Worm (Caenorhabditis elegans) whole organism, midembryonic: Measurements from ENCODE around the gene srh-104.

Experiments used
- T22C8.4 ChIP-seq: fragments of 200-800 bp; sonication (Bioruptor generic); IDR thresholded peaks from 2 replicates; pipeline ENCODE4 v1.3.6; 2022; ENCODE audit warnings: missing genetic modification characterization, missing compliant biosample characterization
- cog-1 ChIP-seq: sonication (generic microtip); optimal IDR thresholded peaks from 2 replicates; lab custom pipeline; 2016; ENCODE audit warnings: missing genetic modification characterization, missing compliant biosample characterization
- flt-1 ChIP-seq: fragments of 200-800 bp; sonication (Bioruptor generic); IDR thresholded peaks from 2 replicates; pipeline ENCODE4 v1.3.6; 2022; ENCODE audit warnings: missing genetic modification characterization, missing compliant biosample characterization
- klf-2 ChIP-seq: fragments of 200-800 bp; sonication (Bioruptor generic); conservative IDR thresholded peaks from 2 replicates; pipeline ENCODE4 v1.3.6; 2022; ENCODE audit warnings: missing genetic modification reagents, missing genetic modification characterization, missing compliant biosample characterization
- med-1 ChIP-seq: sonication (generic microtip); optimal IDR thresholded peaks from 2 replicates; lab custom pipeline; 2017; ENCODE audit warnings: missing genetic modification characterization, mild to moderate bottlenecking, missing compliant biosample characterization, antibody characterized with exemption, missing genetic modification reagents; ENCODE audit not compliant: insufficient read depth
- ref-1 ChIP-seq: fragments of 200-800 bp; sonication (Bioruptor generic); conservative IDR thresholded peaks from 2 replicates; pipeline ENCODE4 v1.3.6; 2022; ENCODE audit warnings: missing genetic modification reagents, missing genetic modification characterization, missing compliant biosample characterization
- tab-1 ChIP-seq: fragments of 200-800 bp; sonication (Bioruptor generic); IDR thresholded peaks from 2 replicates; pipeline ENCODE4 v1.3.6; 2022; ENCODE audit warnings: missing genetic modification characterization, missing compliant biosample characterization
- ztf-23 ChIP-seq: fragments of 200-800 bp; sonication (Bioruptor generic); IDR thresholded peaks from 2 replicates; pipeline ENCODE4 v1.3.6; 2022; ENCODE audit warnings: missing genetic modification reagents, missing genetic modification characterization, missing compliant biosample characterization
- ztf-29 ChIP-seq: fragments of 200-800 bp; sonication (Bioruptor generic); IDR thresholded peaks from 2 replicates; pipeline ENCODE4 v1.3.6; 2022; ENCODE audit warnings: missing genetic modification reagents, missing genetic modification characterization, missing compliant biosample characterization

- TF ChIP-seq ztf-29 (GFP tag; lab: Robert Waterston, UW) = no peak
- TF ChIP-seq flt-1 (GFP tag; lab: Robert Waterston, UW) = no peak
- no peak for TF ChIP-seq T22C8.4
- no peak for TF ChIP-seq cog-1
- no peak for TF ChIP-seq klf-2
- no peak for TF ChIP-seq med-1
- no peak for TF ChIP-seq ref-1 (GFP tag; lab: Robert Waterston, UW)
- TF ChIP-seq ztf-23 (GFP tag; lab: Robert Waterston, UW) = no peak
- no peak for TF ChIP-seq tab-1 (GFP tag; lab: Robert Waterston, UW)
Observed at ce11 chrV:16218522-16218921, 25.5 kb downstream of the srh-104 start, which contains the start of gene F11A5.15.
